Fruit fly (Drosophila melanogaster) whole organism, pupa: ENCODE measurements around the gene Ir94c.

Experiments used
- CG10348 ChIP-seq: fragments of 200-800 bp; sonication (Bioruptor generic); IDR thresholded peaks from 2 replicates; pipeline ENCODE4 v1.3.6; 2022; ENCODE audit warnings: missing biosample characterization, missing genetic modification characterization
- CG13204 ChIP-seq: fragments of 200-800 bp; sonication (Bioruptor generic); optimal IDR thresholded peaks from 2 replicates; lab custom pipeline; 2018; ENCODE audit warnings: missing biosample characterization, mild to moderate bottlenecking, missing genetic modification characterization, moderate library complexity
- CG14655 ChIP-seq: fragments of 200-800 bp; sonication (Bioruptor generic); optimal IDR thresholded peaks from 3 replicates; lab custom pipeline; 2017; ENCODE audit warnings: mild to moderate bottlenecking, missing biosample characterization, missing genetic modification reagents, missing genetic modification characterization
- CG15710 ChIP-seq: fragments of 200-800 bp; sonication (Bioruptor generic); optimal IDR thresholded peaks from 2 replicates; lab custom pipeline; 2018; ENCODE audit warnings: missing biosample characterization, mild to moderate bottlenecking, missing genetic modification characterization, moderate library complexity
- CG17806 ChIP-seq: fragments of 200-800 bp; sonication (Bioruptor generic); optimal IDR thresholded peaks from 2 replicates; lab custom pipeline; 2018; ENCODE audit warnings: missing biosample characterization, mild to moderate bottlenecking, missing genetic modification characterization, moderate library complexity
- CG4496 ChIP-seq: fragments of 200-800 bp; sonication (Bioruptor generic); IDR thresholded peaks from 3 replicates; pipeline ENCODE4 v1.3.6; 2022; ENCODE audit warnings: missing biosample characterization, missing genetic modification characterization
- CG8159 ChIP-seq: fragments of 200-800 bp; sonication (Bioruptor generic); optimal IDR thresholded peaks from 3 replicates; lab custom pipeline; 2018; ENCODE audit warnings: missing biosample characterization, mild to moderate bottlenecking, missing genetic modification characterization, moderate library complexity
- D1 ChIP-seq: fragments of 200-800 bp; sonication (Bioruptor generic); optimal IDR thresholded peaks from 2 replicates; lab custom pipeline; 2018; ENCODE audit warnings: missing biosample characterization, mild to moderate bottlenecking, missing genetic modification characterization, moderate library complexity
- EcR ChIP-seq: fragments of 200-800 bp; sonication (Bioruptor generic); optimal IDR thresholded peaks from 3 replicates; lab custom pipeline; 2019; ENCODE audit warnings: missing biosample characterization, missing genetic modification characterization, mild to moderate bottlenecking, moderate library complexity, missing genetic modification reagents
- Ets98B ChIP-seq: fragments of 200-800 bp; sonication (Bioruptor generic); IDR thresholded peaks from 2 replicates; pipeline ENCODE4 v1.3.6; 2022; ENCODE audit warnings: missing biosample characterization, missing genetic modification characterization
- Pif1B ChIP-seq: fragments of 200-800 bp; sonication (Bioruptor generic); optimal IDR thresholded peaks from 3 replicates; lab custom pipeline; 2016; ENCODE audit warnings: missing biosample characterization, missing genetic modification characterization
- fd96Ca ChIP-seq: fragments of 200-800 bp; sonication (Bioruptor generic); IDR thresholded peaks from 3 replicates; pipeline ENCODE4 v1.3.6; 2022; ENCODE audit warnings: missing biosample characterization, missing genetic modification characterization
- rn ChIP-seq: fragments of 200-800 bp; sonication (Bioruptor generic); IDR thresholded peaks from 2 replicates; pipeline ENCODE4 v1.3.6; 2022; ENCODE audit warnings: missing biosample characterization, missing genetic modification characterization

DNA sequence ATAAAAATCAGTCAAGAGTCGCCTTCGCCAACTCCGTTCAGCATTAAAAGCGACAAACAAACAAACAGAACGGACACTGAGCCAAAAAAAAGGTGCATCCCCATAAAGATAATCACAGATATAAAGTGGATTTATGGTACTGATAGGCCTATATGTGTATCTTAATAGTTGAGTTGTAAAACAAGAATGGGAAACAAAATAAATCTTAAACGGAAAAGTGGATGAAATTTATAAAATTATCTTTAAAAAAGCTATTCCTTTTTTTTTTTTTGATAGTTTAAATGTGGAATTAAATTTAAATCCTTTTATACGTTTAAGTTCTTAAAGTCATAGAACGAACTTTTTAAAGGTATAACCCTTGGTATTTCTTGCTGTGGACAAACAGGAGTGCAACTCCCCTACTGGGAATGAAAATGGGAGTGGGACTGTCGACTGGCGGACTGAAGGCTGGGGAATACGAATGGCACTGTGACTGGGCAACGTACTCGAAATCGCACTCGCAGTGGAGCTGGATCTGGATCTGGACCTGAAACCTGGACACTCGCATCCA, 17.8 kb upstream of the Ir94c start:
- TF ChIP-seq rn (GFP tag; lab: Robert Waterston, UW) (no peak), D1 (tag; lab: Kevin White, UChicago) (no peak), CG13204 (GFP tag; lab: Kevin White, UChicago) (no peak), CG10348 (GFP tag; lab: Robert Waterston, UW) (no peak), Ets98B (GFP tag; lab: Robert Waterston, UW) (no peak), CG4496 (GFP tag; lab: Robert Waterston, UW) (no peak), CG15710 (peak; percentile 49), fd96Ca (GFP tag; lab: Robert Waterston, UW) (no peak), CG8159 (tag; lab: Kevin White, UChicago) (peak; percentile 58), CG14655 (GFP tag; lab: Kevin White, UChicago) (peak; percentile 49), EcR (GFP tag; lab: Kevin White, UChicago) (no peak), CG17806 (tag; lab: Kevin White, UChicago) (peak; percentile 40), Pif1B (no peak)
